Worm (Caenorhabditis elegans): ENCODE measurements around the gene tba-4.
"Not testable (repeated sequence)": the region's sequence is repeated elsewhere in the genome, so short reads cannot be mapped to it uniquely, and the experiment has no call there.

Gene tba-4

DNA sequence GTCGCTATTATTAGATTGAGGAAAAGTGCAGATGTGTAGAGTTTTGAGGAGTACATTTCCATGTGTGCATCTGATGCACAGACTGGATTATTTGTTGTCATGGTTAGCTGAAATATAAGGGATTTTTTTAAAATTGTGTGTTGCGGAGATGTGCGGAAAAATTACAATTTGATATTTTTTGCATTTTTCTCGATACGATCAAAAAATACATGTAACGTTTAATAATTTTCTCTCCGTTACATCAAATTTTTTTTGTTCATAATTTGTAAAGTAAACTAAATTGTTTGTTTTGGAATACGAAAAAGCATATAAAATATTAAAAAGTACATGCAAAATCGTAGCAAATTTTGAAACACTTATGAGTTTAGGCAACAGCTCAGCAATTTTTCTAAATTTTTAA lies 8.3 kb upstream of the tba-4 start, which contains the start of gene sra-11:
sra-11 (minus strand) TSS at position 101 of the 400 bp plus-strand sequence.
- TF ChIP-seq sea-1 (GFP tag; conservative IDR thresholded peaks at IDR 0.05) (no peak), hmg-4 (GFP tag; optimal IDR thresholded peaks at IDR 0.05) (no peak), B0310.2 (tag; optimal IDR thresholded peaks at IDR 0.05) (no peak), pes-1 (GFP tag; IDR thresholded peaks at IDR 0.05) (no peak), aly-1 (tag; optimal IDR thresholded peaks at IDR 0.05) (no peak), tra-4 (tag; optimal IDR thresholded peaks at IDR 0.05) (no peak), hmbx-1 (tag; optimal IDR thresholded peaks at IDR 0.05) (no peak), ama-1 (optimal IDR thresholded peaks at IDR 0.05) (no peak), flt-1 (GFP tag; IDR thresholded peaks at IDR 0.05) (no peak), tbx-11 (GFP tag; IDR thresholded peaks at IDR 0.05) (no peak), scrt-1 (GFP tag; IDR thresholded peaks at IDR 0.05) (no peak), ceh-36 (tag; optimal IDR thresholded peaks at IDR 0.05) (no peak), F13C5.2 (tag; optimal IDR thresholded peaks at IDR 0.05) (no peak), ets-7 (tag; optimal IDR thresholded peaks at IDR 0.05) (no peak), tbx-37 (GFP tag; conservative IDR thresholded peaks at IDR 0.05) (no peak)

DNA sequence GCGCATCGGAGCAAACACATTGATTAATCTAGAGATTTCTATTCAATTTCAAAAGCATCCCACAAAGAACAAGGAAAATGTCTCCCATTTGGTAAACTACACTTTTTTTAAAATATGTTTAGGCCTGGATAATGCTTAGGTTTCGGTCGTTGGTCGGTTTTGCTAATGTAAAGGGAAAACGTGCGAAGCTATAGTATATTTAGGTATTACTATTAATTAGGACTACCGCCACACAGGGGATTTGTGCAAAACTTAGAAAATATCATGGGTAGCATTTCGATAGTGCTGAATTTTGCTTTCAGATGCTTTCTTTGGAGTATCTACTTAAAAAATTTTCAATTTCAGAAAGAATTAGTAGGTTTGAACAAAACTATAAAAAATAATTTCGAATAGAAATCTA lies 5.5 kb upstream of the tba-4 start:
- no peak for TF ChIP-seq hmg-4 (GFP tag; optimal IDR thresholded peaks at IDR 0.05)
- no peak for TF ChIP-seq F13C5.2 (tag; optimal IDR thresholded peaks at IDR 0.05)
- TF ChIP-seq ama-1 (optimal IDR thresholded peaks at IDR 0.05): no peak
- no peak for TF ChIP-seq tbx-11 (GFP tag; IDR thresholded peaks at IDR 0.05)
- TF ChIP-seq ets-7 (tag; optimal IDR thresholded peaks at IDR 0.05): no peak
- no peak for TF ChIP-seq hmbx-1 (tag; optimal IDR thresholded peaks at IDR 0.05)
- no peak for TF ChIP-seq tbx-37 (GFP tag; conservative IDR thresholded peaks at IDR 0.05)
- TF ChIP-seq hnd-1 (tag; optimal IDR thresholded peaks at IDR 0.05): no peak
- no peak for TF ChIP-seq flt-1 (GFP tag; IDR thresholded peaks at IDR 0.05)
- no peak for TF ChIP-seq ceh-36 (tag; optimal IDR thresholded peaks at IDR 0.05)
- TF ChIP-seq B0310.2 (tag; optimal IDR thresholded peaks at IDR 0.05): no peak
- TF ChIP-seq tra-4 (tag; optimal IDR thresholded peaks at IDR 0.05): no peak
- no peak for TF ChIP-seq ceh-13 (GFP tag; optimal IDR thresholded peaks at IDR 0.05)

DNA sequence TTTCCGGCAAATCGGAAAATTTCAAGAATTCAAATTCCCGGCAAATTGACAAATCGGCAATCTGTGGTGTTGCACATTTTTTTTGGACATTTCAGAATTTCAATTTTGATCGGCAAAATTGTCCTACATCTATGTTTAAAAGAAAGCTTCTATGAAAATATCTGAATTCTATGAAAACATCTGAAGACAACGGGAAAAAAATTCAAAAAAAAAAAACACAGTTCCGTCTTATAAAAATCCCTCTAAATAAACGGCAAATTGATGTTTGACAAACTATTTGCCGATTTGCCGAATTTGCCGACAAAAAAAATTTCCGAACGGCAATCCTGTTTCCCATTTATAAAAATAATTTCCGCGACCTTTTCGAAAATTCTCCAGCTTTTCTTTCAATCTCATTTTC lies 4.1 kb upstream of the tba-4 start, which contains the start of gene F44F4.15:
F44F4.15 (plus strand) TSS at position 301 of the 400 bp plus-strand sequence.
- TF ChIP-seq tbx-37 (GFP tag; conservative IDR thresholded peaks at IDR 0.05): no peak
- TF ChIP-seq ceh-36 (tag; optimal IDR thresholded peaks at IDR 0.05): no peak
- no peak for TF ChIP-seq aly-1 (tag; optimal IDR thresholded peaks at IDR 0.05)
- no peak for TF ChIP-seq sea-1 (GFP tag; conservative IDR thresholded peaks at IDR 0.05)
- no peak for TF ChIP-seq hmbx-1 (tag; optimal IDR thresholded peaks at IDR 0.05)
- no peak for TF ChIP-seq hmg-4 (GFP tag; optimal IDR thresholded peaks at IDR 0.05)
- TF ChIP-seq hnd-1 (tag; optimal IDR thresholded peaks at IDR 0.05): no peak
- no peak for TF ChIP-seq tbx-11 (GFP tag; IDR thresholded peaks at IDR 0.05)
- TF ChIP-seq ceh-13 (GFP tag; optimal IDR thresholded peaks at IDR 0.05): no peak
- no peak for TF ChIP-seq flt-1 (GFP tag; IDR thresholded peaks at IDR 0.05)
- TF ChIP-seq F13C5.2 (tag; optimal IDR thresholded peaks at IDR 0.05): no peak
- no peak for TF ChIP-seq ets-7 (tag; optimal IDR thresholded peaks at IDR 0.05)
- TF ChIP-seq pes-1 (GFP tag; IDR thresholded peaks at IDR 0.05): no peak
- no peak for TF ChIP-seq B0310.2 (tag; optimal IDR thresholded peaks at IDR 0.05)
- no peak for TF ChIP-seq ama-1 (optimal IDR thresholded peaks at IDR 0.05)
- no peak for TF ChIP-seq tra-4 (tag; optimal IDR thresholded peaks at IDR 0.05)
- no peak for TF ChIP-seq scrt-1 (GFP tag; IDR thresholded peaks at IDR 0.05)

DNA sequence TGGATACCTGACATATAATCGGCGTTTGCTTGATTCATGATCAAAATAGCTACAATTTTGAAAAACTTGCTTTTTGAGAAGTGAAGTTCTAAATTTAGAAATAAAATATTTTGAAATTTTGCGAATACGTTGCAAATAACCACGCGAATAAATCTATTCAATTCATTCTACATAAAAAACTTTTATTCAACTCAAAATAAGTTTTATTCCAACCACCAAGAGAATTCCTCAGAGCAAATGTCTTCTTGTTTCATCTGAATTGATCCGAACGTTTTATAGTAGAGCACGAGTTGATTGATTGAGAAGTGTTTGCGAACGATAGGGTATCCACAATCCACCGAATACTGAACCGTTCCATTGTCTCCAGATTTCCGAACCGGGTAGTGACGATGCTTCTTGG lies 2.8 kb upstream of the tba-4 start, which contains the start of gene F44F4.9:
F44F4.9 (minus strand) TSS at position 101 of the 400 bp plus-strand sequence.
- TF ChIP-seq hnd-1 (tag; optimal IDR thresholded peaks at IDR 0.05) (no peak), aly-1 (tag; optimal IDR thresholded peaks at IDR 0.05) (no peak), B0310.2 (tag; optimal IDR thresholded peaks at IDR 0.05) (no peak), tra-4 (tag; optimal IDR thresholded peaks at IDR 0.05) (no peak)

DNA sequence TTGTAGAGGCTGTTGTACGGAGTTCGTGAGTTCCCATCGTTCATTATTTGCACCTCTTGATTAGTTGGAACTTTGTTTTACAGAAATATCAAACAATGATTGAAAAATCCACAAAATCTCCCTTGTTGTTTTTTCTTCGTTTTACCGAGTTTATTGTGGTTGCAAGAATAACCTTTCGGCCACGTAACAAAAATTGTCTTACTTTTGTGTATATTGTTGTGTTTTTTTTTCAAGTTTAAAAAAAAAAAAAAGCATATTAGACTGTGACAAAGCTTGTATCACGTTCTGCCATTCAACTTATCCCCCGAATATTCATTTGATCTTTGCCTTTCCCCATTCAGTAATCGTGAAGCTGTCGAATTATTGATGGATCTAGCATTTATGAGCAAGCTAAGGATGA lies 1.3 kb upstream of the tba-4 start, which contains the start of gene F44F4.10:
F44F4.10 (minus strand) TSS at position 101 of the 400 bp plus-strand sequence.
- TF ChIP-seq ceh-13 (GFP tag; optimal IDR thresholded peaks at IDR 0.05): no peak
- no peak for TF ChIP-seq hmbx-1 (tag; optimal IDR thresholded peaks at IDR 0.05)
- TF ChIP-seq tbx-11 (GFP tag; IDR thresholded peaks at IDR 0.05): no peak
- TF ChIP-seq hnd-1 (tag; optimal IDR thresholded peaks at IDR 0.05): no peak

DNA sequence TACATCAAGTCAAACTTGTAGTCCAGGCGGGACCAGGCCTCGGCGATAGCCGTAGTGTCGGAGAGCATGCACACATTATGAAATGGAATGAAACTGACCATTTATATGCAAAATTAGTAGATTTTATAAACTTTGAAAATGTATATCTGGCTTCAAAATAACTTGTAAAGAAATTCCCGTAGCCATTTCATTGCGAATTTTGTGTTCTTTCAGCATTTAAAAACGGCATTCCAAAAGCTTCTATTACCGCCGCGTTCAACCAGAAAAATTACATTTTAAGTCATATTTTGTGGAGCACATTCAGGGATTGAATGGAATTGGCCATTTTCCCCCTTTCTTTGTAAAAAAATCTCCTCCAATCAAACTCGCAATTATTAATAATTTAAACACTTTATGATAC lies 4.4 kb downstream of the tba-4 start, which contains the start of gene Y19D2B.1:
Y19D2B.1 (minus strand) TSS at position 101 of the 400 bp plus-strand sequence.
- TF ChIP-seq hmbx-1 (tag; optimal IDR thresholded peaks at IDR 0.05); ceh-36 (tag; optimal IDR thresholded peaks at IDR 0.05); ceh-13 (GFP tag; optimal IDR thresholded peaks at IDR 0.05): not testable (repeated sequence)

DNA sequence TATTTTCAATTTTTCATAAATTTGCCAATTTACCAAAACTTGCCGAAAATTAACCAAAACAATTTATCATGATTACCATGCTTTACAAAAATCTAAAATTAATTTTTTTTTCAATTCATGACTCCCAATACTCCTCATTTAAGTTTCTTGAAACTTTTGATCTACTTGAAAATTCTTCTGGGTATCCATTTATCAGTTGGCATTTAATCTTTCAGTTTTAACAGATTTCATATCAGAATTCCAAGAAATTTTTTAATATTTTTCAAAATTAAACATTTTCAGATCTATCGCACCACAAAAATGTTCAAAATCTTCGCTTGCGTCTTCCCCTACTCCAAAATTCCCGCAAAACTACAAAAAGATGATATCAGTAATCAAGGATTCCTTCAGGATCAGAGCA lies 5.4 kb downstream of the tba-4 start, which contains the start of gene Y19D2B.2:
Y19D2B.2 (plus strand) TSS at position 301 of the 400 bp plus-strand sequence.
- TF ChIP-seq ama-1 (optimal IDR thresholded peaks at IDR 0.05) (no peak), aly-1 (tag; optimal IDR thresholded peaks at IDR 0.05) (no peak), flt-1 (GFP tag; IDR thresholded peaks at IDR 0.05) (no peak), ets-7 (tag; optimal IDR thresholded peaks at IDR 0.05) (no peak), hmbx-1 (tag; optimal IDR thresholded peaks at IDR 0.05) (no peak), ceh-36 (tag; optimal IDR thresholded peaks at IDR 0.05) (no peak), ceh-13 (GFP tag; optimal IDR thresholded peaks at IDR 0.05) (no peak), hnd-1 (tag; optimal IDR thresholded peaks at IDR 0.05) (no peak), hmg-4 (GFP tag; optimal IDR thresholded peaks at IDR 0.05) (no peak), tra-4 (tag; optimal IDR thresholded peaks at IDR 0.05) (no peak), tbx-11 (GFP tag; IDR thresholded peaks at IDR 0.05) (no peak), F13C5.2 (tag; optimal IDR thresholded peaks at IDR 0.05) (no peak), scrt-1 (GFP tag; IDR thresholded peaks at IDR 0.05) (no peak)

DNA sequence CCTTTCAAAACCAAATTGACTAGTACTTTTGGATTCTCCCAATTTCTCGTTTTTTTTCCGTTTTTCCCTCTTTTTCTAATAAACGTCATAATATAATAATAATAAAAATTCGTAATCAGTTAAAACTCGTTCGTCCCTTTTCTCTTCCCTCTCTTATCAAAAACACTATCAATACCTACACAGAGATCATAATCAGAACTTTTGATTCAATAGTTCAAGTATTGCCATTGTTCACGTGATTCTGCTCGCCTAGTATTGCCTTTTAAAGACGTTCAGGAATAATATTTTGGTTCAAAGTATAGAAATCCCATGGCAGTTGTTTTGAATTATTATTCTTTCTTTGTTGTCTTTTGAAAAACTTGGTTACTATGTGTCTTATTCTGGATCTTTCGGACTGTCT lies 6.2 kb downstream of the tba-4 start:
- no peak for TF ChIP-seq ets-7 (tag; optimal IDR thresholded peaks at IDR 0.05)
- no peak for TF ChIP-seq tbx-37 (GFP tag; conservative IDR thresholded peaks at IDR 0.05)
- no peak for TF ChIP-seq sea-1 (GFP tag; conservative IDR thresholded peaks at IDR 0.05)
- TF ChIP-seq tbx-11 (GFP tag; IDR thresholded peaks at IDR 0.05): no peak
- no peak for TF ChIP-seq hmbx-1 (tag; optimal IDR thresholded peaks at IDR 0.05)
- TF ChIP-seq ama-1 (optimal IDR thresholded peaks at IDR 0.05): no peak

Measured in whole organism, early embryonic.